Fruit fly (Drosophila melanogaster) whole organism: ENCODE results near the gene C1GalTA.

ENCODE experiments used
- CG8478 ChIP-seq: fragments of >200 bp; optimal IDR thresholded peaks from 2 replicates; lab custom pipeline; 2018; ENCODE audit warnings: inconsistent platforms
- Dll ChIP-seq: fragments of >200 bp; optimal IDR thresholded peaks from 2 replicates; lab custom pipeline; 2017
- EcR ChIP-seq, 2 experiments: fragments of >200 bp; optimal IDR thresholded peaks; 2 replicates each; lab custom pipeline; 2017; ENCODE audit warnings: missing biosample characterization in 2 of 2, missing genetic modification characterization in 2 of 2, missing genetic modification reagents in 2 of 2
- pan ChIP-seq: fragments of >200 bp; optimal IDR thresholded peaks from 2 replicates; lab custom pipeline; 2017
- psq ChIP-seq: fragments of >200 bp; optimal IDR thresholded peaks from 2 replicates; lab custom pipeline; 2017
- usp ChIP-seq: fragments of >200 bp; optimal IDR thresholded peaks from 2 replicates; lab custom pipeline; 2017; ENCODE audit warnings: missing biosample characterization, missing genetic modification characterization, mixed read lengths

C1GalTA gene

DNA sequence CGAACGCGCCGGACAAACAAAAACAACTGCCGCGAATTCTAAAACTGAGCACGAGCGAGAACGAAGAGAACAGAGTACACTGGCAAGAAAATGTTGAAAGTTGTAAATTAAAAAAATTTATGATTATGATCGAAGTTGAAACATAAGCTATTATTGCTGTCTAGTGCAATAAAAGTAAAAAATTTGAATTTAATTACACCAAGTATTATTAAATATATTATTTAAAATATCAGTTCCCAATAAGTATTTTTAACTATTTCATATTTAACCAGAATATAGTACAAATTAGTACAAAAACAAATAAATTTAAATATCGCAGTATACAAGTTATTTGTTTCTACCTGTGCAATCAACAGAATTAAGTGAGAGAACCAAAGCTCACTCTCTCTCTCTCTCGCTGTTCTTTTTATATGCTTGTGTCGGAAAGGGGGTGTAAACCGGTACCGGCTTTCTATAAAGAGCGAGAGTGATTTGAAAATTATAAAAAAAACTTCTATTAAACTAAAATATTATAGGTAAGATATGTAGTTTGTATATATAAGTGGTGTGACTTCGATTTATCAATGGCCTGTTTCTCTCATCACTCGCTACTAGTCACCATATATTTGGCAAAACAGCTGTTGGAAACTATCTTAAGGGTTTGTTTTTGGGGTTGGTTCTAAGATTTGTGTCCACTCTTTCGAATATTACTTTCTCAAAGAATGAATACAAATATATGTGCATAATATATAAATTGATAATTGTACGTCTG lies at the start of gene C1GalTA:
TSS of gene C1GalTA (minus strand) at position 33 of the 751 bp plus-strand sequence.
- TF ChIP-seq pan (lab: Kevin White, UChicago) (no peak), CG8478 (lab: Kevin White, UChicago) (no peak), EcR (GFP tag; optimal IDR thresholded peaks at IDR 0.05; lab: Kevin White, UChicago) (no peak), Dll (no peak), usp (GFP tag; lab: Kevin White, UChicago) (no peak), psq (lab: Kevin White, UChicago) (no peak)

DNA sequence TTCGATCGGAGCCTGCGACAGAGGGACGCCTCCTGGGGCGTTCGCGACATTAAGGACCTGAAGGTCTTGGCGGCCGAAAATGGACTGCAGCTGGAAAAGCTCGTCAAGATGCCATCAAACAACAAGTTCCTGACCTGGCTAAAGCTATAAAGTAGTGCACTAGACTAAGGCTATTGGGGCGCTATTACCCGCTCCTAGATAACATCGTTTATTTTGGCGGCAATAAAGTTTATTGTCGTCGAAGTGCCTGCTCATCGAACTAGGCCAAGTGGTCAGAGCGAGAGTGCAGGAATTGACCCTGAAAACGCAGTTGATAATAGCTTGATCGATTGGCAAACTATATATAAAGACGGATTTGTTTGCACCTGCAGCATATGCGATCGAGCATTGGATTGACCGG lies 47.2 kb upstream of the C1GalTA start, which contains the start of gene Try29F:
TSS of gene Try29F (plus strand) at position 301 of the 400 bp plus-strand sequence.
- no peak for TF ChIP-seq EcR (GFP tag; optimal IDR thresholded peaks at IDR 0.05; lab: Kevin White, UChicago)

DNA sequence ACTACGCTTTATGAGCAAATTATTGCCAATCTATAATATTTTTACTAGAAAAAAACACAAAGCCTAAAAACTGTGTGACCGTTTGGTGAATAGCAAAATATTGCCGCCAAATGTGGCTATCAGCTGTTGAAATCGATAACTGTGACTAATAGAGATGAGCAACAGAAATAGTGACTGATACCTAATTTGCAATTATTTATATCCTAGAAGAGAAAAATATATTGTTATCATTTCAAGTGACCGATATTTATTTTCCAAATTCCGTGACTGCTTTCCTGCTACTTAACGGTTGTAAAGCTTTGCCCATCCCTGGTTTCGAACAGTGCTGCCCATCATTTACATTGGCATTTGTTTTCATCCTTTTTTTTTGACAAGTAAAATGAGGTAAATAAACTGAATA lies 46.3 kb upstream of the C1GalTA start, which contains the start of the genes alien and CG18661:
TSS of gene alien (minus strand) at position 95 of the 400 bp plus-strand sequence.
TSS of gene CG18661 (plus strand) at position 321 of the 400 bp plus-strand sequence.
- TF ChIP-seq CG8478 (lab: Kevin White, UChicago) = no peak

DNA sequence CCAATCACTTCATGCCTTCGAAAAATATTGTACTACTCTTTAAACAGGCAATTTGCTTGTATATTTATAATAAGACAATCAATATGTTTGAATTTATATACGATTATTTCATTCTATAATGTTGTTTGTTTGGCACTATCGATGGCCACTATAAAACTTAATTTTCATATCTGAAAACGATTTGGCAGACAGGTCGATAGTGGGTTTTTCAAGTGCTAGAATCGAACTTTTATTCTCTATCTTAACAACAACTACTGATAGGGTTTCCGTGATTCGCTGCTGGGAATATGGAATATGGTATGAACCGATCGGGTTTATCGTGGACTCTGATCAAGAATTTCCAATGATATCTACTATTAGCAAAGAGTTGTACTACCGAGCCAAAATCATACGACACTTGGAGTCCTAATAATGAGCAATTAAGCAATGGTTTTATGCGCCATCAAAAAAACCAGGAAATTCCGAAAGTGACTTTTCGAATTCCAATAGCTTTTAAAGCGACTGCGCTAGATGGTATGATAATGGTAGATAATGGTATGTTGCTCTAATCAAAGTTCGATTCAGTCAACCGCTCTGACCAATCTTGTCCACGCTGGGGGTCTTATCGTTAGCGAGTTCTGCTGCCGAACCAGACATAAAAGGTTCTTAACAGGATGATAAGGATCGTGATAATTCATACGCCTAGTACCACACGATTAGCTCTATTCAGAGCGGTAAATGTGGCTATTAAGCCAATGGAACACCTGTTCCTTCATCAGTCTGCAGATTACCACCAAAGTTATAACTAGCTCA lies 42.8 kb upstream of the C1GalTA start, which contains the start of gene CG17906:
TSS of gene CG17906 (plus strand) at position 742 of the 792 bp plus-strand sequence.
- TF ChIP-seq pan (lab: Kevin White, UChicago) (no peak), usp (GFP tag; lab: Kevin White, UChicago) (no peak), Dll (no peak), EcR (GFP tag; optimal IDR thresholded peaks at IDR 0.05; lab: Kevin White, UChicago) (no peak), psq (lab: Kevin White, UChicago) (no peak), CG8478 (lab: Kevin White, UChicago) (no peak)

DNA sequence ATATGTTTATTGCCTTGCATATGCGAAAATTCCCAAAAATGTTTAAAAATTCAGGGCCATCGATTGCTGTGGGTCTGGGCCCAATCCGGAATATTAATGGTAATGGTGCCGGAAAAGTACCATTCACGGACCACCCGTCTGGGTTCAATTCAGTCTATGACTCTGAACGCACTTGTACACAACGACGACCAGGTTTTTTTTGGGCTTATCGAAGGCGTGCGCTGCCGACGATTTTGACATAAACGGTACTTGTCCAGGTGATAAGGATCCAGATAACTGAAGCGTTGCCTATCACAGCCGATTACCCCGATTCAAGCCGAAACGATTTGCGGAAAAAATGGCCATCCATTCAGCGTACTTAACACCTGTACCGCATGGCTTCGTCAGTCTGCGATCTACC lies 40.6 kb upstream of the C1GalTA start, which contains the start of gene CG9555:
TSS of gene CG9555 (plus strand) at position 153 of the 400 bp plus-strand sequence.
- TF ChIP-seq Dll (no peak), psq (lab: Kevin White, UChicago) (no peak), CG8478 (lab: Kevin White, UChicago) (no peak), pan (lab: Kevin White, UChicago) (no peak), usp (GFP tag; lab: Kevin White, UChicago) (no peak), EcR (GFP tag; optimal IDR thresholded peaks at IDR 0.05; lab: Kevin White, UChicago) (no peak)

DNA sequence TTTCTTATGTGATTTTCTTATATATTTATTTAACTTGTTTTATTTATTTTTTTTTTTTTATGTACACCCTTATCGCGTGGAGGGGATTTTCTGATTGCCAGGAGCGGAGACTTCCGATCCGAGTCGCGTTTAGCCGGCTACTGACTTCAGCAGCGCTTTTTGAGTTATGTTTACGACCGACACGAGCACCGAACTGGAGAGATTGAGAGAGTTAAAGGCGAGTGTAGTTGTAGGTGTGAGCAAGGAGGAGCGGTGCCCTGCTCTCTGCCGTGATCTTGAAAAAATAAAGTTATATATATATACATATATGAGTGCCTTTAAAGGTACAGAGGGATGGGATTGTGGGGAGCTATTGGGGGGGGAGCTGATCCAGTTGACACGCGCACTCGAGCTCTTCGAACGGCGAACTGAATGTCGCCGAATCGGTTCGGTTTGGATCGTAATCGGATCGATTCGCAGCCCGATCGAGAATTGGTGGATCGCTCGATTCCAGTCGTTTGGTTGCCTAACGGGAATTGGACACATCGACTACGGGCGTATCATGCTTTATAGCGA lies 38.1 kb upstream of the C1GalTA start, which contains the start of gene rost:
TSS of gene rost (minus strand) at position 503 of the 555 bp plus-strand sequence.
- TF ChIP-seq pan (lab: Kevin White, UChicago) (no peak), usp (GFP tag; lab: Kevin White, UChicago) (no peak), CG8478 (lab: Kevin White, UChicago) (no peak), psq (lab: Kevin White, UChicago) (no peak), Dll (no peak)

DNA sequence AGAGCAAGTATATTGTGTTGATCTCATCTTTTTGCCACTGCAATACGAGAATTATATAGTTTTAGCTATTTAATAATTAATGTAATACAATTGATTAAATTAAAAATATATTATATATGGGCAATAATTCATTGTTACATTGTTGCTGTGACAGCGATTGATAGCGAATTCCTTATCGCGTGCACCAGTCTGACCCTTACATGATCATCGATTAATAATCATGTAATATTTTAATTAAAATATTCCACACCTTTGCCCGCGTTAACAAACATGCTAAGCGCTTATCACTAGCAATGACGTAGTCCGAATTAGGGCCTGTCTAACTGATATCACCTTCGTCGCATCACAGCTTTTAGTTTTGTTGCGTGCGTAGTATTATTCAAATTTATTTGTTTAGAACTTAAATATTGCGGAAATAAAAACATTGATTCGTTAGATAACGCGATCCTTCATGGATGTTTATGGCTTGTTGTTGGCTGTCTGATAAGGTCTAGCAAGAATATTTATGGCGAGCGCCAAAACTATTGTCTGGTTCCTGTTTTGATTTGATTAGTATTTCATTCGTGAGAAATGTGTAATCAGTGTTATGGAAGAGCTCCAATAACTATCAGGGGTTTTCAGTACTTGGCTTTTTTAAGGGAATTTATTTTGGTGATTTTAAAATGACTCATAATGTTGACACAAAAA lies 36.4 kb upstream of the C1GalTA start:
- TF ChIP-seq psq (lab: Kevin White, UChicago) (no peak), CG8478 (lab: Kevin White, UChicago) (no peak), usp (GFP tag; lab: Kevin White, UChicago) (no peak), Dll (no peak), EcR (GFP tag; optimal IDR thresholded peaks at IDR 0.05; lab: Kevin White, UChicago) (no peak), pan (lab: Kevin White, UChicago) (no peak)

DNA sequence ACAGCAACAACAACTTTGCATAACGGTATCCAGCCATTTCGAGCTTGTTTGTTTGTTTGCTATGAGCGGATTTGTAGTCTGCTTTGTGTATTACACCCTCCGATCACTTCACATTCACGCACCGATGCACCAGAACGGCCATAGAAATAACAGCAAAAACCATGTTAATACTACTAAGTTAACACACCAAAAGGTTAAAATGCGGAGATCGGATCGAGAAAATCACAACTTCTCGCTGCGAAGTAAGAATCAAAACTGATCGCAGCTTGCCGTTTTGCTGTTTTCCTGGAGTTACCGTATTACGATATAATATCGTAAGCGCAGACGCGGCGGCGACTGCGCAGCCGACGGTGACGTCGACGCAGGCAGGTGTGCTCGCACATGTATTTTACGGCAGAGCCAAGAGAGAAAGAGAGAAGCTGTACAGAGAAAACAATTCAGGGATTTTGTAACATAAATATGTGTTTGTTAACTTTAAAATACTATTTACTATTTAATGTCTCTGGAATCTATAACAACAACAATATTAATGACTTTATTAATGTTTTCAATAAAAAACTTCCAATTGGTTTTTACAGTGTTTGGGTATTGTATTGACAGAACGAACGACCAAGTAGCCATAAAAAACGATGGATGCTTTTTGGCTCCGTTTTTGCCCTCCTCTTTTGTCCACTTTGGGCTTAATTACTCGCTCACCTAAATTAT lies 33.8 kb upstream of the C1GalTA start, which contains the start of gene CG13101:
TSS of gene CG13101 (minus strand) at position 259 of the 705 bp plus-strand sequence.
- TF ChIP-seq usp (GFP tag; lab: Kevin White, UChicago) (no peak), psq (lab: Kevin White, UChicago) (no peak)

DNA sequence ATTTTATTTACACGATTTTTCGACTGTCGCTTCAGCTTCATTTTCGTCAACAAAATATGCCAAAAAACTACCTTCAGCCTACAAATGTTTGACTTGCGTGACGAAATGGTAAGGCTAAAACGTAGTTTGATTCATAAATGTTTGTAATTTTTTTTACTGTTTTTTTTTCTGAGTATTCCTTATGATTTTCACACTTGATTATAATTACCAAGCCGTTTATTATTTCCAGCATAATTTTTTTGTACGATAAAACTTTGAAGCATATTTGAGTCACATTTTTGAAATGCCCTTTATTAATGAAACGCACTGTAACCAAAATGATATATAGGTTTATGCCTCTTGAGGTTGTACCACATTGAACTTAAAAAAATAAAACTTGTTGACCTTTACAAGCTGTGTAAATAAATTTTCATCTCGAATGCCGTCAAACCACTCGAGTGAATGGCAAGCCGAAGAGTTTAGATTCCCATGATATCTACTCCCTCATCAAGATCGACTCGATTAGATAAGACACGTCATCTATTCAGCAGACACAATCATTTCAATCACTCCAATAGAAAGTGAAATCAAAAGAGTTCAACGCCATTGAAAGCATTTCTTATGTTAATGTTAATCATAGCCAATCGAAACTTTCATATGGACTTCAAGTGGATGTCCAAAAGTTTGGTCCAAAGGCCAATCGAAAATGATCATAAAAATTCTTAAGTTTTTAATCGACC lies 31.7 kb upstream of the C1GalTA start:
- TF ChIP-seq usp (GFP tag; lab: Kevin White, UChicago) (no peak), CG8478 (lab: Kevin White, UChicago) (no peak), pan (lab: Kevin White, UChicago) (no peak), EcR (GFP tag; optimal IDR thresholded peaks at IDR 0.05; lab: Kevin White, UChicago) (no peak), psq (lab: Kevin White, UChicago) (no peak), Dll (no peak)

DNA sequence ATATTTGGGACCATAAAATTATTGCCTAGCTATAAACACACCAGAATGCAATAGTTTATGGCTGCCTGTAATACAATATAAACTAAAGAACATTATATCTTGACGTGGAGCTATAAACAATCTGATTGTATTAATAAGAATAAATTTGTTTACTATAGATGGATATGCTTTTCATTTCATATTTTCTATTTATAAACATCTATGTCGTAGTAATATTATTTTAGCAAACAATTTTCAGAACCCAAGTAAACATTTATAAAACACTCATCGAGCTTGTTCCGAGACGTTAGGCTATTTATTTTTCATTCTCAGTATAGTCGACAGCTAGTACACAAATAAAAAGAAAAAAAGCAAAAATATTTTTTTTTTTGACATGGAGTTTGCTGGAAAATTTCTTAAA lies 29.3 kb upstream of the C1GalTA start, which contains the start of gene CG18662:
TSS of gene CG18662 (plus strand) at position 301 of the 400 bp plus-strand sequence.
- TF ChIP-seq usp (GFP tag; lab: Kevin White, UChicago) = no peak
- TF ChIP-seq psq (lab: Kevin White, UChicago) = no peak
- TF ChIP-seq pan (lab: Kevin White, UChicago) = no peak
- no peak for TF ChIP-seq Dll
- TF ChIP-seq CG8478 (lab: Kevin White, UChicago) = no peak
- no peak for TF ChIP-seq EcR (GFP tag; optimal IDR thresholded peaks at IDR 0.05; lab: Kevin White, UChicago)
